Worm (Caenorhabditis elegans): ENCODE data around the gene prk-1.

prk-1 gene

ce11 chrIII:6953373-6953772 lies 36.6 kb upstream of the prk-1 start:
- no peak for TF ChIP-seq pqm-1 (tag; optimal IDR thresholded peaks at IDR 0.05)
- TF ChIP-seq ama-1 (optimal IDR thresholded peaks at IDR 0.05): no peak
- TF ChIP-seq ceh-30 (tag; optimal IDR thresholded peaks at IDR 0.05): no peak
- TF ChIP-seq sdc-2 (tag; optimal IDR thresholded peaks at IDR 0.05): no peak
- no peak for TF ChIP-seq pag-3 (tag; optimal IDR thresholded peaks at IDR 0.05; ENCODE audit: borderline replicate concordance)
- no peak for TF ChIP-seq unc-42 (tag; optimal IDR thresholded peaks at IDR 0.05)
- no peak for TF ChIP-seq ceh-48 (tag; optimal IDR thresholded peaks at IDR 0.05)
- TF ChIP-seq hlh-30 (tag; optimal IDR thresholded peaks at IDR 0.05; ENCODE audit: insufficient read depth): no peak
- TF ChIP-seq ceh-31 (tag; optimal IDR thresholded peaks at IDR 0.05): no peak
- TF ChIP-seq odd-2 (tag; optimal IDR thresholded peaks at IDR 0.05): no peak
- TF ChIP-seq ceh-6 (GFP tag; optimal IDR thresholded peaks at IDR 0.05): no peak
- no peak for TF ChIP-seq eyg-1 (tag; optimal IDR thresholded peaks at IDR 0.05)
- no peak for TF ChIP-seq hlh-8 (tag; optimal IDR thresholded peaks at IDR 0.05)
- TF ChIP-seq ceh-45 (GFP tag; IDR thresholded peaks at IDR 0.05): no peak
- no peak for TF ChIP-seq ahr-1 (tag; optimal IDR thresholded peaks at IDR 0.05)

DNA sequence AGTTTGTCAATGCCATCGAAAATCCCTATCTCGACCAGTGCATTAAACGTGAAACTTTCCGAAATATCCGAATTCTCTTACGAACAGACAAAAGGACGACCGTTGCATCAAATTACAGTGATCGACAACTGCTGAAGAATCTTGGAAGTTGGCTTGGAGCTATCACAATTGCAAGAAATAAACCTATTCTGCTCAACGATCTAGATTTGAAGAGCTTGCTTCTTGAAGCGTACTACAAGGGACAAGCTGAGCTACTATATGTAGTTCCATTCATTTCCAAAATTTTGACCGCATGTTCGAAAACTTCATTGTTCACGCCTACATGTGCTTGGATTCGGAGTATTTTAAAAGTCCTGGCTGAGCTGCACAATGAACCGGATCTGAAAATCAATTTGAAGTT lies 36.0 kb upstream of the prk-1 start:
- TF ChIP-seq ceh-22 (tag; optimal IDR thresholded peaks at IDR 0.05): no peak
- TF ChIP-seq ceh-34 (tag; optimal IDR thresholded peaks at IDR 0.05): no peak
- no peak for TF ChIP-seq npax-4 (tag; optimal IDR thresholded peaks at IDR 0.05)
- TF ChIP-seq unc-42 (tag; optimal IDR thresholded peaks at IDR 0.05): no peak
- TF ChIP-seq eyg-1 (tag; optimal IDR thresholded peaks at IDR 0.05): no peak
- TF ChIP-seq pha-2 (tag; optimal IDR thresholded peaks at IDR 0.05): no peak
- TF ChIP-seq pat-9 (tag; optimal IDR thresholded peaks at IDR 0.05): no peak
- TF ChIP-seq elt-2 (tag; optimal IDR thresholded peaks at IDR 0.05): no peak
- TF ChIP-seq ets-4 (tag; optimal IDR thresholded peaks at IDR 0.05): no peak
- TF ChIP-seq rnt-1 (tag; optimal IDR thresholded peaks at IDR 0.05): no peak
- no peak for TF ChIP-seq sox-4 (tag; optimal IDR thresholded peaks at IDR 0.05)
- no peak for TF ChIP-seq ceh-14 (tag; optimal IDR thresholded peaks at IDR 0.05)
- TF ChIP-seq F13H6.1 (tag; optimal IDR thresholded peaks at IDR 0.05): no peak

- no peak for TF ChIP-seq unc-86 (tag; optimal IDR thresholded peaks at IDR 0.05)
- no peak for TF ChIP-seq ets-4 (tag; optimal IDR thresholded peaks at IDR 0.05)
- TF ChIP-seq C08G9.2 (tag; optimal IDR thresholded peaks at IDR 0.05): no peak
- no peak for TF ChIP-seq sox-4 (tag; optimal IDR thresholded peaks at IDR 0.05)
- no peak for TF ChIP-seq ztf-16 (tag; optimal IDR thresholded peaks at IDR 0.05)
- no peak for TF ChIP-seq ceh-6 (GFP tag; optimal IDR thresholded peaks at IDR 0.05)
- no peak for TF ChIP-seq odd-2 (tag; optimal IDR thresholded peaks at IDR 0.05)
- no peak for TF ChIP-seq ceh-48 (tag; optimal IDR thresholded peaks at IDR 0.05)
- TF ChIP-seq K09A11.1 (tag; optimal IDR thresholded peaks at IDR 0.05; ENCODE audit: insufficient read depth): no peak
- no peak for TF ChIP-seq pha-4 (tag; optimal IDR thresholded peaks at IDR 0.05)
- TF ChIP-seq unc-3 (GFP tag; conservative IDR thresholded peaks at IDR 0.05): no peak
- no peak for TF ChIP-seq unc-3 (tag; optimal IDR thresholded peaks at IDR 0.05)
- TF ChIP-seq tbx-7 (tag; optimal IDR thresholded peaks at IDR 0.05): no peak
- TF ChIP-seq pqm-1 (tag; optimal IDR thresholded peaks at IDR 0.05): no peak
- no peak for TF ChIP-seq Y22D7AL.16 (tag; optimal IDR thresholded peaks at IDR 0.05)
- no peak for TF ChIP-seq unc-55 (GFP tag; optimal IDR thresholded peaks at IDR 0.05)
- TF ChIP-seq K02D7.2 (tag; optimal IDR thresholded peaks at IDR 0.05): no peak
These were observed 34.2 kb upstream of the prk-1 start for ce11 chrIII:6955766-6956165.

ce11 chrIII:6958674-6959241 lies 31.2 kb upstream of the prk-1 start:
- TF ChIP-seq Y22D7AL.16 (tag; optimal IDR thresholded peaks at IDR 0.05) (no peak), sdc-2 (tag; optimal IDR thresholded peaks at IDR 0.05) (no peak), ceh-2 (tag; optimal IDR thresholded peaks at IDR 0.05) (no peak), K09A11.1 (tag; optimal IDR thresholded peaks at IDR 0.05; ENCODE audit: insufficient read depth) (no peak), hlh-8 (tag; optimal IDR thresholded peaks at IDR 0.05) (no peak), unc-42 (tag; optimal IDR thresholded peaks at IDR 0.05) (no peak), fkh-10 (GFP tag; optimal IDR thresholded peaks at IDR 0.05) (no peak), npax-4 (tag; optimal IDR thresholded peaks at IDR 0.05) (no peak), ceh-14 (tag; optimal IDR thresholded peaks at IDR 0.05) (no peak), ceh-48 (tag; optimal IDR thresholded peaks at IDR 0.05) (no peak), K02D7.2 (tag; optimal IDR thresholded peaks at IDR 0.05) (no peak), ceh-34 (tag; optimal IDR thresholded peaks at IDR 0.05) (no peak), dve-1 (tag; optimal IDR thresholded peaks at IDR 0.05) (no peak), mec-3 (tag; optimal IDR thresholded peaks at IDR 0.05; ENCODE audit: borderline replicate concordance) (no peak)

All from whole organism, late embryonic.